Worm (Caenorhabditis elegans) whole organism, L3 larva: ENCODE measurements around the gene T26C11.8.
A peak's percentile ranks its signal among the peaks of the same experiment; 100 is the strongest.

Source experiments
- ZK546.5 ChIP-seq: sonication (generic microtip); optimal IDR thresholded peaks from 2 replicates; lab custom pipeline; 2017; ENCODE audit warnings: missing biosample characterization, missing genetic modification characterization
- aly-2 ChIP-seq: fragments of 150-350 bp; optimal IDR thresholded peaks from 2 replicates; lab custom pipeline; 2014; ENCODE audit warnings: missing biosample characterization, missing genetic modification characterization
- ama-1 ChIP-seq: fragments of 150-350 bp; optimal IDR thresholded peaks from 2 replicates; lab custom pipeline; 2018
- ceh-28 ChIP-seq: fragments of 150-350 bp; optimal IDR thresholded peaks from 2 replicates; lab custom pipeline; 2014; ENCODE audit warnings: missing biosample characterization, missing genetic modification reagents, missing genetic modification characterization
- ceh-82 ChIP-seq: fragments of 150-350 bp; optimal IDR thresholded peaks from 2 replicates; lab custom pipeline; 2014; ENCODE audit warnings: missing biosample characterization, missing genetic modification characterization
- egl-27 ChIP-seq: sonication (generic microtip); optimal IDR thresholded peaks from 4 replicates; lab custom pipeline; 2017; ENCODE audit warnings: missing biosample characterization, missing genetic modification reagents, missing genetic modification characterization
- egl-5 ChIP-seq: fragments of 150-350 bp; optimal IDR thresholded peaks from 2 replicates; lab custom pipeline; 2017; ENCODE audit warnings: missing biosample characterization, missing genetic modification reagents, missing genetic modification characterization, inconsistent platforms
- elt-1 ChIP-seq: fragments of 150-350 bp; optimal IDR thresholded peaks from 2 replicates; lab custom pipeline; 2014; ENCODE audit warnings: missing biosample characterization, missing genetic modification characterization
- elt-2 ChIP-seq: sonication (generic microtip); optimal IDR thresholded peaks from 2 replicates; lab custom pipeline; 2016; ENCODE audit warnings: missing genetic modification reagents, mild to moderate bottlenecking, missing genetic modification characterization, missing compliant biosample characterization
- elt-3 ChIP-seq, 3 experiments: fragments of 150-350 bp in 1 of 3; sonication (generic microtip) in 2 of 3; optimal IDR thresholded peaks; 2 replicates in 2 of 3; 4 replicates in 1 of 3; lab custom pipeline; 2014 to 2017; ENCODE audit warnings: missing biosample characterization in 3 of 3, missing genetic modification characterization in 3 of 3
- eor-1 ChIP-seq, 2 experiments: fragments of 150-350 bp; optimal IDR thresholded peaks; 2 replicates each; lab custom pipeline; 2014 to 2018; ENCODE audit warnings: missing biosample characterization in 2 of 2, missing genetic modification characterization in 2 of 2
- fkh-10 ChIP-seq: sonication (generic microtip); optimal IDR thresholded peaks from 2 replicates; lab custom pipeline; 2017; ENCODE audit warnings: missing biosample characterization, missing genetic modification reagents, missing genetic modification characterization
- fos-1 ChIP-seq: fragments of 150-350 bp; optimal IDR thresholded peaks from 2 replicates; lab custom pipeline; 2014; ENCODE audit warnings: missing biosample characterization, missing genetic modification characterization
- hmg-11 ChIP-seq: sonication (generic microtip); optimal IDR thresholded peaks from 2 replicates; lab custom pipeline; 2016; ENCODE audit warnings: missing genetic modification characterization, missing compliant biosample characterization
- jun-1 ChIP-seq: fragments of 150-350 bp; optimal IDR thresholded peaks from 2 replicates; lab custom pipeline; 2014; ENCODE audit warnings: missing biosample characterization, missing genetic modification reagents, missing genetic modification characterization
- lin-15B ChIP-seq: fragments of 150-350 bp; optimal IDR thresholded peaks from 2 replicates; lab custom pipeline; 2014; ENCODE audit warnings: missing biosample characterization, missing genetic modification characterization
- lin-39 ChIP-seq: fragments of 150-350 bp; optimal IDR thresholded peaks from 2 replicates; lab custom pipeline; 2018; ENCODE audit warnings: missing biosample characterization, missing genetic modification reagents, missing genetic modification characterization
- lsy-12 ChIP-seq: sonication (generic microtip); optimal IDR thresholded peaks from 2 replicates; lab custom pipeline; 2016; ENCODE audit warnings: mild to moderate bottlenecking, missing genetic modification characterization, missing compliant biosample characterization
- mdl-1 ChIP-seq: fragments of 150-350 bp; optimal IDR thresholded peaks from 2 replicates; lab custom pipeline; 2014; ENCODE audit warnings: missing biosample characterization, missing genetic modification characterization
- mml-1 ChIP-seq: fragments of 150-350 bp; sonication (generic microtip); optimal IDR thresholded peaks from 3 replicates; lab custom pipeline; 2014; ENCODE audit warnings: missing biosample characterization, missing genetic modification characterization
- nfya-1 ChIP-seq: sonication (generic microtip); optimal IDR thresholded peaks from 2 replicates; lab custom pipeline; 2017; ENCODE audit warnings: missing genetic modification characterization, mild to moderate bottlenecking, missing compliant biosample characterization, antibody characterized with exemption, moderate library complexity; ENCODE audit not compliant: insufficient read depth
- nhr-11 ChIP-seq: fragments of 150-350 bp; optimal IDR thresholded peaks from 2 replicates; lab custom pipeline; 2014; ENCODE audit warnings: missing biosample characterization, missing genetic modification characterization
- nhr-12 ChIP-seq: fragments of 150-350 bp; optimal IDR thresholded peaks from 2 replicates; lab custom pipeline; 2014; ENCODE audit warnings: missing biosample characterization, missing genetic modification characterization
- nhr-23 ChIP-seq: fragments of 150-350 bp; optimal IDR thresholded peaks from 2 replicates; lab custom pipeline; 2014; ENCODE audit warnings: missing biosample characterization, missing genetic modification reagents, missing genetic modification characterization
- nhr-237 ChIP-seq: fragments of 150-350 bp; optimal IDR thresholded peaks from 2 replicates; lab custom pipeline; 2014; ENCODE audit warnings: missing biosample characterization, missing genetic modification characterization
- nhr-25 ChIP-seq: sonication (generic microtip); optimal IDR thresholded peaks from 2 replicates; lab custom pipeline; 2017; ENCODE audit warnings: missing biosample characterization, missing genetic modification characterization
- nhr-28 ChIP-seq: fragments of 150-350 bp; optimal IDR thresholded peaks from 2 replicates; lab custom pipeline; 2014; ENCODE audit warnings: missing biosample characterization, missing genetic modification characterization
- nhr-43 ChIP-seq: sonication (generic microtip); optimal IDR thresholded peaks from 2 replicates; lab custom pipeline; 2016; ENCODE audit warnings: mild to moderate bottlenecking, missing genetic modification characterization, missing compliant biosample characterization; ENCODE audit not compliant: poor library complexity, severe bottlenecking
- nhr-67 ChIP-seq: fragments of 150-350 bp; optimal IDR thresholded peaks from 2 replicates; lab custom pipeline; 2014; ENCODE audit warnings: missing biosample characterization, missing genetic modification characterization
- nhr-77 ChIP-seq: fragments of 150-350 bp; optimal IDR thresholded peaks from 2 replicates; lab custom pipeline; 2014; ENCODE audit warnings: missing biosample characterization, missing genetic modification characterization
- pha-4 ChIP-seq: fragments of 150-350 bp; optimal IDR thresholded peaks from 2 replicates; lab custom pipeline; 2014; ENCODE audit warnings: missing biosample characterization, missing genetic modification reagents, missing genetic modification characterization
- pqm-1 ChIP-seq: fragments of 150-350 bp; optimal IDR thresholded peaks from 2 replicates; lab custom pipeline; 2017; ENCODE audit warnings: missing biosample characterization, missing genetic modification characterization, inconsistent platforms
- sea-2 ChIP-seq: fragments of 150-350 bp; sonication (generic microtip); optimal IDR thresholded peaks from 4 replicates; lab custom pipeline; 2014; ENCODE audit warnings: missing biosample characterization, missing genetic modification reagents, missing genetic modification characterization
- skn-1 ChIP-seq: fragments of 150-350 bp; optimal IDR thresholded peaks from 2 replicates; lab custom pipeline; 2014; ENCODE audit warnings: missing biosample characterization, missing genetic modification characterization
- snpc-4 ChIP-seq: fragments of 150-350 bp; optimal IDR thresholded peaks from 2 replicates; lab custom pipeline; 2014; ENCODE audit warnings: missing biosample characterization, missing genetic modification characterization
- tbx-2 ChIP-seq: sonication (generic microtip); optimal IDR thresholded peaks from 2 replicates; lab custom pipeline; 2016; ENCODE audit warnings: mild to moderate bottlenecking, missing genetic modification characterization, missing compliant biosample characterization
- unc-39 ChIP-seq: sonication (generic microtip); optimal IDR thresholded peaks from 4 replicates; lab custom pipeline; 2017; ENCODE audit warnings: missing biosample characterization, missing genetic modification characterization
- unc-62 ChIP-seq: fragments of 150-350 bp; sonication (generic microtip); optimal IDR thresholded peaks from 4 replicates; lab custom pipeline; 2014; ENCODE audit warnings: missing biosample characterization, missing genetic modification reagents, missing genetic modification characterization
- zag-1 ChIP-seq: fragments of 150-350 bp; optimal IDR thresholded peaks from 2 replicates; lab custom pipeline; 2014; ENCODE audit warnings: missing biosample characterization, missing genetic modification characterization
- ztf-11 ChIP-seq: fragments of 150-350 bp; optimal IDR thresholded peaks from 2 replicates; lab custom pipeline; 2014; ENCODE audit warnings: missing biosample characterization, missing genetic modification characterization

T26C11.8 gene

ce11 chrX:1857777-1858176 lies 2.7 kb upstream of the T26C11.8 start:
- no peak for TF ChIP-seq nhr-237 (tag; lab: Kevin White, UChicago)

- TF ChIP-seq nhr-23 (peak; percentile 6), mml-1 (tag; lab: Kevin White, UChicago) (no peak), hmg-11 (tag; lab: Kevin White, UChicago) (peak; percentile 61), lsy-12 (tag; lab: Kevin White, UChicago) (peak; percentile 68), egl-5 (tag; lab: Kevin White, UChicago) (no peak), tbx-2 (tag; lab: Kevin White, UChicago) (peak; percentile 61), pha-4 (tag; lab: Kevin White, UChicago) (peak; percentile 37), unc-62 (GFP tag; lab: Kevin White, UChicago) (no peak), nfya-1 (tag; lab: Kevin White, UChicago) (peak; percentile 36), nhr-43 (peak; percentile 67), ceh-28 (tag; lab: Kevin White, UChicago) (peak; percentile 33), jun-1 (tag; lab: Kevin White, UChicago) (peak; percentile 3), elt-2 (tag; lab: Kevin White, UChicago) (peak; percentile 16)
These were observed 1.9 kb upstream of the T26C11.8 start for ce11 chrX:1858616-1859015.

- no peak for TF ChIP-seq zag-1 (tag; lab: Kevin White, UChicago)
- no peak for TF ChIP-seq nhr-25 (tag; lab: Kevin White, UChicago)
- TF ChIP-seq unc-62 (GFP tag; lab: Kevin White, UChicago): no peak
- TF ChIP-seq eor-1 (tag; optimal IDR thresholded peaks at IDR 0.05; lab: Kevin White, UChicago): no peak
- no peak for TF ChIP-seq unc-39 (tag; lab: Kevin White, UChicago)
- TF ChIP-seq pha-4 (tag; lab: Kevin White, UChicago): no peak
- TF ChIP-seq elt-1 (tag; lab: Kevin White, UChicago): no peak
- no peak for TF ChIP-seq egl-27 (tag; lab: Kevin White, UChicago)
- TF ChIP-seq, all 47 proteins: peak for 0
These were observed 4.4 kb downstream of the T26C11.8 start, which contains the start of gene tbx-41 for ce11 chrX:1864946-1865345. Gene tbx-41, plus strand, starts transcription at chrX:1865246.

ce11 chrX:1870991-1871390 lies 10.5 kb downstream of the T26C11.8 start:
- TF ChIP-seq pha-4 (tag; lab: Kevin White, UChicago) (peak; percentile 86), ceh-28 (tag; lab: Kevin White, UChicago) (peak; percentile 14), nhr-237 (tag; lab: Kevin White, UChicago) (no peak), nfya-1 (tag; lab: Kevin White, UChicago) (peak; percentile 99), nhr-43 (no peak), nhr-28 (tag; lab: Kevin White, UChicago) (no peak)

- TF ChIP-seq sea-2 (GFP tag; lab: Kevin White, UChicago): no peak
- TF ChIP-seq mdl-1 (tag; lab: Kevin White, UChicago): no peak
- no peak for TF ChIP-seq nhr-237 (tag; lab: Kevin White, UChicago)
- peak; percentile 29 for TF ChIP-seq skn-1 (tag; lab: Kevin White, UChicago)
- TF ChIP-seq nhr-12: no peak
- TF ChIP-seq fkh-10 (GFP tag; lab: Kevin White, UChicago): no peak
- TF ChIP-seq lsy-12 (tag; lab: Kevin White, UChicago): peak; percentile 72
- TF ChIP-seq unc-39 (tag; lab: Kevin White, UChicago): no peak
- no peak for TF ChIP-seq zag-1 (tag; lab: Kevin White, UChicago)
- TF ChIP-seq mml-1 (tag; lab: Kevin White, UChicago): no peak
- TF ChIP-seq elt-2 (tag; lab: Kevin White, UChicago): peak; percentile 20
- peak; percentile 72 for TF ChIP-seq pha-4 (tag; lab: Kevin White, UChicago)
- no peak for TF ChIP-seq nhr-11 (tag; lab: Kevin White, UChicago)
- TF ChIP-seq fos-1 (tag; lab: Kevin White, UChicago): no peak
- TF ChIP-seq aly-2 (tag; lab: Kevin White, UChicago): no peak
- TF ChIP-seq hmg-11 (tag; lab: Kevin White, UChicago): peak; percentile 97
- TF ChIP-seq ztf-11 (tag; lab: Kevin White, UChicago): no peak
- peak; percentile 40 for TF ChIP-seq snpc-4 (tag; lab: Kevin White, UChicago)
- no peak for TF ChIP-seq unc-62 (GFP tag; lab: Kevin White, UChicago)
- TF ChIP-seq elt-3 (tag; optimal IDR thresholded peaks at IDR 0.05; lab: Kevin White, UChicago): no peak
- TF ChIP-seq ZK546.5: no peak
- TF ChIP-seq nhr-28 (tag; lab: Kevin White, UChicago): no peak
- peak; percentile 14 for TF ChIP-seq jun-1 (tag; lab: Kevin White, UChicago)
- no peak for TF ChIP-seq nhr-43
- TF ChIP-seq ama-1 (lab: Kevin White, UChicago): no peak
- TF ChIP-seq nhr-25 (tag; lab: Kevin White, UChicago): no peak
- TF ChIP-seq pqm-1 (tag; lab: Kevin White, UChicago): peak; percentile 15
- TF ChIP-seq egl-5 (tag; lab: Kevin White, UChicago): no peak
- peak; percentile 32 for TF ChIP-seq nhr-77 (tag; lab: Kevin White, UChicago)
- no peak for TF ChIP-seq lin-39 (tag; lab: Kevin White, UChicago)
- TF ChIP-seq eor-1 (tag; optimal IDR thresholded peaks at IDR 0.05; lab: Kevin White, UChicago): peak in 1 of 2 experiments; percentile 35
- no peak for TF ChIP-seq lin-15B
- TF ChIP-seq ceh-82 (tag; lab: Kevin White, UChicago): peak; percentile 24
- TF ChIP-seq nfya-1 (tag; lab: Kevin White, UChicago): peak; percentile 47
- no peak for TF ChIP-seq nhr-67
- no peak for TF ChIP-seq egl-27 (tag; lab: Kevin White, UChicago)
- no peak for TF ChIP-seq elt-1 (tag; lab: Kevin White, UChicago)
- peak; percentile 48 for TF ChIP-seq ceh-28 (tag; lab: Kevin White, UChicago)
- TF ChIP-seq nhr-23: no peak
These were observed 20.1 kb downstream of the T26C11.8 start for ce11 chrX:1880665-1881064.
